Worm (Caenorhabditis elegans) whole organism, L4 larva: ENCODE data around the gene F27C8.3.

Experiments used
- F44E2.7 ChIP-seq: fragments of 200-800 bp; sonication (Bioruptor generic); IDR thresholded peaks from 2 replicates; pipeline ENCODE4 v2.1.2; 2022; ENCODE audit warnings: missing genetic modification characterization, missing compliant biosample characterization
- T20F7.1 ChIP-seq: fragments of 200-800 bp; sonication (Bioruptor generic); optimal IDR thresholded peaks from 2 replicates; lab custom pipeline; 2018; ENCODE audit warnings: mild to moderate bottlenecking, missing genetic modification characterization, missing compliant biosample characterization
- Y105C5A.15 ChIP-seq: fragments of 200-800 bp; sonication (Bioruptor generic); IDR thresholded peaks from 2 replicates; pipeline ENCODE4 v1.3.6; 2022; ENCODE audit warnings: missing genetic modification characterization, missing compliant biosample characterization
- Y48G9A.11 ChIP-seq: fragments of 200-800 bp; sonication (Bioruptor generic); IDR thresholded peaks from 2 replicates; pipeline ENCODE4 v1.3.6; 2022; ENCODE audit warnings: missing genetic modification reagents, missing genetic modification characterization, missing compliant biosample characterization
- ZK337.2 ChIP-seq: fragments of 200-800 bp; sonication (Bioruptor generic); IDR thresholded peaks from 2 replicates; pipeline ENCODE4 v1.3.6; 2022; ENCODE audit warnings: missing genetic modification reagents, missing genetic modification characterization, missing compliant biosample characterization
- ZK546.5 ChIP-seq, 2 experiments: sonication (generic microtip); optimal IDR thresholded peaks; 2 replicates each; lab custom pipeline; 2017; ENCODE audit warnings: missing biosample characterization in 2 of 2, missing genetic modification characterization in 2 of 2
- aha-1 ChIP-seq: fragments of 150-350 bp; peaks from one replicate; lab custom pipeline; 2014; ENCODE audit warnings: missing biosample characterization, missing genetic modification characterization
- ama-1 ChIP-seq: fragments of 150-350 bp; optimal IDR thresholded peaks from 2 replicates; lab custom pipeline; 2014; ENCODE audit warnings: inconsistent platforms, mixed read lengths
- ceh-44 ChIP-seq: fragments of 200-800 bp; sonication (Bioruptor generic); IDR thresholded peaks from 2 replicates; pipeline ENCODE4 v1.3.6; 2022; ENCODE audit warnings: missing genetic modification reagents, missing genetic modification characterization, missing compliant biosample characterization
- ceh-82 ChIP-seq: sonication (generic microtip); optimal IDR thresholded peaks from 2 replicates; lab custom pipeline; 2017; ENCODE audit warnings: missing biosample characterization, missing genetic modification characterization
- ctbp-1 ChIP-seq: fragments of 200-800 bp; sonication (Bioruptor generic); IDR thresholded peaks from 2 replicates; pipeline ENCODE4 v1.3.6; 2022; ENCODE audit warnings: missing genetic modification reagents, missing genetic modification characterization, missing compliant biosample characterization
- daf-16 ChIP-seq, 3 experiments: sonication (generic microtip); optimal IDR thresholded peaks; 2 replicates each; lab custom pipeline; 2016 to 2017; ENCODE audit warnings: missing genetic modification characterization in 3 of 3, missing genetic modification reagents in 3 of 3, mild to moderate bottlenecking in 2 of 3, missing compliant biosample characterization in 2 of 3, missing biosample characterization in 1 of 3, moderate library complexity in 1 of 3
- dmd-6 ChIP-seq: fragments of 200-800 bp; sonication (Bioruptor generic); IDR thresholded peaks from 2 replicates; pipeline ENCODE4 v1.3.6; 2022; ENCODE audit warnings: missing genetic modification reagents, missing genetic modification characterization, missing compliant biosample characterization
- duxl-1 ChIP-seq: sonication (generic microtip); optimal IDR thresholded peaks from 2 replicates; lab custom pipeline; 2016; ENCODE audit warnings: mild to moderate bottlenecking, missing genetic modification characterization, moderate library complexity, missing compliant biosample characterization; ENCODE audit not compliant: poor library complexity
- dve-1 ChIP-seq: sonication (generic microtip); optimal IDR thresholded peaks from 2 replicates; lab custom pipeline; 2017; ENCODE audit warnings: antibody characterized with exemption, mild to moderate bottlenecking, missing genetic modification characterization, missing compliant biosample characterization; ENCODE audit not compliant: insufficient read depth
- fkh-10 ChIP-seq: fragments of 150-350 bp; optimal IDR thresholded peaks from 2 replicates; lab custom pipeline; 2014; ENCODE audit warnings: missing biosample characterization, missing genetic modification reagents, missing genetic modification characterization
- gei-8 ChIP-seq: fragments of 200-800 bp; sonication (Bioruptor generic); optimal IDR thresholded peaks from 2 replicates; lab custom pipeline; 2018; ENCODE audit warnings: mild to moderate bottlenecking, missing genetic modification characterization, missing compliant biosample characterization
- hif-1 ChIP-seq, 2 experiments: sonication (generic microtip); optimal IDR thresholded peaks; 2 replicates each; lab custom pipeline; 2016 to 2017; ENCODE audit warnings: missing compliant biosample characterization in 2 of 2, missing genetic modification characterization in 2 of 2, missing genetic modification reagents in 2 of 2, missing genotype in 2 of 2, mild to moderate bottlenecking in 1 of 2
- hlh-11 ChIP-seq: fragments of 200-800 bp; sonication (Bioruptor generic); optimal IDR thresholded peaks from 2 replicates; lab custom pipeline; 2018; ENCODE audit warnings: mild to moderate bottlenecking, missing genetic modification characterization, missing compliant biosample characterization
- hmg-1.1 ChIP-seq: fragments of 200-800 bp; sonication (Bioruptor generic); IDR thresholded peaks from 2 replicates; pipeline ENCODE4 v1.3.6; 2022; ENCODE audit warnings: missing genetic modification reagents, missing genetic modification characterization, missing compliant biosample characterization
- jun-1 ChIP-seq: fragments of 150-350 bp; optimal IDR thresholded peaks from 2 replicates; lab custom pipeline; 2014; ENCODE audit warnings: missing biosample characterization, missing genetic modification reagents, missing genetic modification characterization
- lin-1 ChIP-seq: fragments of 200-800 bp; sonication (Bioruptor generic); IDR thresholded peaks from 2 replicates; pipeline ENCODE4 v1.3.6; 2022; ENCODE audit warnings: missing genetic modification reagents, missing genetic modification characterization, missing compliant biosample characterization
- lin-15B ChIP-seq: fragments of 150-350 bp; sonication (generic microtip); optimal IDR thresholded peaks from 3 replicates; lab custom pipeline; 2014; ENCODE audit warnings: missing biosample characterization, missing genetic modification characterization
- lin-29 ChIP-seq: fragments of 200-800 bp; sonication (Bioruptor generic); IDR thresholded peaks from 2 replicates; pipeline ENCODE4 v1.3.6; 2022; ENCODE audit warnings: missing genetic modification reagents, missing genetic modification characterization, missing compliant biosample characterization
- lir-3 ChIP-seq: sonication (generic microtip); optimal IDR thresholded peaks from 2 replicates; lab custom pipeline; 2016; ENCODE audit warnings: mild to moderate bottlenecking, missing genetic modification characterization, missing compliant biosample characterization
- lsy-2 ChIP-seq, 2 experiments: fragments of 150-350 bp in 1 of 2; sonication (generic microtip) in 1 of 2; optimal IDR thresholded peaks; 2 replicates each; lab custom pipeline; 2014 to 2017; ENCODE audit warnings: missing biosample characterization in 2 of 2, missing genetic modification characterization in 2 of 2
- madf-5 ChIP-seq, 2 experiments: fragments of 200-800 bp; sonication (Bioruptor generic); IDR thresholded peaks; 2 replicates each; pipeline ENCODE4 v1.3.6; 2022; ENCODE audit warnings: missing compliant biosample characterization in 2 of 2, missing genetic modification characterization in 2 of 2
- mdl-1 ChIP-seq, 2 experiments: fragments of 150-350 bp in 1 of 2; sonication (generic microtip) in 1 of 2; optimal IDR thresholded peaks; 2 replicates each; lab custom pipeline; 2014 to 2017; ENCODE audit warnings: missing biosample characterization in 2 of 2, missing genetic modification characterization in 2 of 2
- mdt-29 ChIP-seq: fragments of 200-800 bp; sonication (Bioruptor generic); IDR thresholded peaks from 2 replicates; pipeline ENCODE4 v1.3.6; 2022; ENCODE audit warnings: missing genetic modification reagents, missing genetic modification characterization, missing compliant biosample characterization
- mes-2 ChIP-seq: sonication (generic microtip); optimal IDR thresholded peaks from 2 replicates; lab custom pipeline; 2016; ENCODE audit warnings: missing genotype, mild to moderate bottlenecking, missing genetic modification characterization, missing compliant biosample characterization; ENCODE audit not compliant: poor library complexity, severe bottlenecking
- mxl-2 ChIP-seq: fragments of 200-800 bp; sonication (Bioruptor generic); conservative IDR thresholded peaks from 2 replicates; pipeline ENCODE4 v1.3.6; 2022; ENCODE audit warnings: missing genetic modification reagents, missing genetic modification characterization, missing compliant biosample characterization
- mxl-3 ChIP-seq: fragments of 200-800 bp; sonication (Bioruptor generic); optimal IDR thresholded peaks from 2 replicates; lab custom pipeline; 2018; ENCODE audit warnings: mild to moderate bottlenecking, missing genetic modification characterization, missing compliant biosample characterization
- nhr-10 ChIP-seq: fragments of 150-350 bp; optimal IDR thresholded peaks from 2 replicates; lab custom pipeline; 2014; ENCODE audit warnings: missing biosample characterization, missing genetic modification characterization
- nhr-102 ChIP-seq: sonication (generic microtip); optimal IDR thresholded peaks from 2 replicates; lab custom pipeline; 2016; ENCODE audit warnings: mild to moderate bottlenecking, missing genetic modification characterization, moderate library complexity, missing compliant biosample characterization
- nhr-11 ChIP-seq: fragments of 150-350 bp; optimal IDR thresholded peaks from 2 replicates; lab custom pipeline; 2014; ENCODE audit warnings: missing biosample characterization, missing genetic modification characterization
- nhr-25 ChIP-seq: sonication (generic microtip); optimal IDR thresholded peaks from 2 replicates; lab custom pipeline; 2017; ENCODE audit warnings: missing genetic modification characterization, mild to moderate bottlenecking, missing compliant biosample characterization, antibody characterized with exemption, moderate library complexity, borderline replicate concordance; ENCODE audit not compliant: insufficient read depth
- nhr-6 ChIP-seq: fragments of 150-350 bp; optimal IDR thresholded peaks from 2 replicates; lab custom pipeline; 2014; ENCODE audit warnings: missing biosample characterization, missing genetic modification characterization
- php-3 ChIP-seq: fragments of 200-800 bp; sonication (Bioruptor generic); IDR thresholded peaks from 2 replicates; pipeline ENCODE4 v1.3.6; 2022; ENCODE audit warnings: missing genetic modification reagents, missing genetic modification characterization, missing compliant biosample characterization
- pqm-1 ChIP-seq: sonication (generic microtip); optimal IDR thresholded peaks from 2 replicates; lab custom pipeline; 2017; ENCODE audit warnings: missing biosample characterization, missing genetic modification characterization
- rbr-2 ChIP-seq: sonication (generic microtip); optimal IDR thresholded peaks from 2 replicates; lab custom pipeline; 2016; ENCODE audit warnings: missing genotype, missing genetic modification characterization, missing compliant biosample characterization
- saeg-2 ChIP-seq: fragments of 200-800 bp; sonication (Bioruptor generic); IDR thresholded peaks from 2 replicates; pipeline ENCODE4 v1.3.6; 2022; ENCODE audit warnings: missing genetic modification reagents, missing genetic modification characterization, missing compliant biosample characterization
- set-16 ChIP-seq: fragments of 200-800 bp; sonication (Bioruptor generic); IDR thresholded peaks from 2 replicates; pipeline ENCODE4 v1.3.6; 2022; ENCODE audit warnings: missing genetic modification reagents, missing genetic modification characterization, missing compliant biosample characterization
- skn-1 ChIP-seq: fragments of 150-350 bp; optimal IDR thresholded peaks from 2 replicates; lab custom pipeline; 2014; ENCODE audit warnings: missing biosample characterization, missing genetic modification characterization
- snpc-4 ChIP-seq: fragments of 150-350 bp; optimal IDR thresholded peaks from 2 replicates; lab custom pipeline; 2014; ENCODE audit warnings: missing biosample characterization, missing genetic modification characterization
- tra-1 ChIP-seq: fragments of 200-800 bp; sonication (Bioruptor generic); IDR thresholded peaks from 2 replicates; pipeline ENCODE4 v1.3.6; 2022; ENCODE audit warnings: missing genetic modification reagents, missing genetic modification characterization, missing compliant biosample characterization
- unc-62 ChIP-seq, 3 experiments: fragments of 150-350 bp in 1 of 3; sonication (generic microtip); optimal IDR thresholded peaks in 2 of 3; peaks in 1 of 3; 1 replicate in 1 of 3; 2 replicates in 2 of 3; lab custom pipeline; 2014 to 2017; ENCODE audit warnings: missing biosample characterization in 3 of 3, missing genetic modification characterization in 3 of 3, missing genetic modification reagents in 3 of 3, missing genotype in 1 of 3
- vab-7 ChIP-seq: fragments of 200-800 bp; sonication (Bioruptor generic); IDR thresholded peaks from 2 replicates; pipeline ENCODE4 v1.3.6; 2022; ENCODE audit warnings: missing genetic modification reagents, missing genetic modification characterization, missing compliant biosample characterization
- zag-1 ChIP-seq: fragments of 150-350 bp; optimal IDR thresholded peaks from 2 replicates; lab custom pipeline; 2014; ENCODE audit warnings: missing biosample characterization, missing genetic modification characterization
- zfp-3 ChIP-seq: fragments of 200-800 bp; sonication (Bioruptor generic); conservative IDR thresholded peaks from 2 replicates; pipeline ENCODE4 v1.3.6; 2022; ENCODE audit warnings: missing genetic modification reagents, missing genetic modification characterization, missing compliant biosample characterization
- ztf-11 ChIP-seq: fragments of 150-350 bp; optimal IDR thresholded peaks from 2 replicates; lab custom pipeline; 2014; ENCODE audit warnings: missing biosample characterization, missing genetic modification characterization
- ztf-7 ChIP-seq: fragments of 150-350 bp; optimal IDR thresholded peaks from 2 replicates; lab custom pipeline; 2014; ENCODE audit warnings: missing biosample characterization, missing genetic modification characterization

The F27C8.3 gene

DNA sequence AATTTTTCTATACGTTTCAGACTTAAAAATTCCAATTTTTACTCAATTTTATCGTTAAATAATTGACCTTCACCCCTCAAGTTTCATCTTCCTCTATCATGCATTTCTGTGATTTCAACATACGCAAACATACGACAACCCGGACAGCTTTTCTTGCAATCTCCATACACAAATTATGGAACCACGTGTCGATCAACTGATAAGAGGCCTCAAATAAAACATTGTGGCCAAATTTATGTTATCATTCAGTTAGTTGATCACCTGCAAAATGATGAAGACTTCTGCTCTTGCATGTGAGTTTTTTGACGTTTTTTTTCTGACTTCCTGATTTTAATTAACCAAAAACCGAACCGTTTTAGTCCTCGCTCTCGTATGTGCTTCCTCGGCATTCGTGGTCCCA is 2.2 kb downstream of the F27C8.3 start, which contains the start of gene spp-18:
spp-18 (plus strand) TSS at position 257 of the 400 bp plus-strand sequence.
- TF ChIP-seq T20F7.1 (no peak), Y105C5A.15 (GFP tag; lab: Robert Waterston, UW) (no peak), tra-1 (GFP tag; lab: Robert Waterston, UW) (no peak), zfp-3 (no peak), unc-62 (GFP tag; optimal IDR thresholded peaks at IDR 0.05 in 1 of 2; lab: Kevin White, UChicago) (no peak), unc-62 (tag; optimal IDR thresholded peaks at IDR 0.05; lab: Kevin White, UChicago) (no peak), lir-3 (tag; lab: Kevin White, UChicago) (no peak), rbr-2 (tag; lab: Kevin White, UChicago) (no peak), mdt-29 (GFP tag; lab: Robert Waterston, UW) (no peak), nhr-10 (tag; lab: Kevin White, UChicago) (no peak), jun-1 (tag; lab: Kevin White, UChicago) (no peak), fkh-10 (GFP tag; lab: Kevin White, UChicago) (no peak), hlh-11 (tag; lab: Kevin White, UChicago) (no peak), mes-2 (tag; lab: Kevin White, UChicago) (no peak), nhr-25 (tag; lab: Kevin White, UChicago) (no peak), mxl-3 (peak; percentile 79), nhr-102 (no peak), dve-1 (no peak), ctbp-1 (GFP tag; lab: Robert Waterston, UW) (no peak), ZK546.5 (tag; optimal IDR thresholded peaks at IDR 0.05; lab: Kevin White, UChicago) (no peak), pqm-1 (tag; lab: Kevin White, UChicago) (peak; percentile 91), lin-1 (GFP tag; lab: Robert Waterston, UW) (0 out of 2 replicates have a peak, but pooled peaks have one; percentile 20), daf-16 (GFP tag; optimal IDR thresholded peaks at IDR 0.05; lab: Kevin White, UChicago) (no peak), daf-16 (tag; optimal IDR thresholded peaks at IDR 0.05; lab: Kevin White, UChicago) (peak; percentile 62), ceh-82 (tag; lab: Kevin White, UChicago) (no peak), F44E2.7 (no peak), nhr-11 (tag; lab: Kevin White, UChicago) (no peak), hmg-1.1 (GFP tag; lab: Robert Waterston, UW) (no peak), ZK337.2 (GFP tag; lab: Robert Waterston, UW) (no peak), lin-15B (tag; lab: Kevin White, UChicago) (no peak), hif-1 (tag; optimal IDR thresholded peaks at IDR 0.05; lab: Kevin White, UChicago) (no peak), gei-8 (GFP tag; lab: Kevin White, UChicago) (no peak), lin-29 (GFP tag; lab: Robert Waterston, UW) (no peak), mdl-1 (tag; optimal IDR thresholded peaks at IDR 0.05; lab: Kevin White, UChicago) (peak in 1 of 2 experiments; percentile 50), ama-1 (lab: Kevin White, UChicago) (no peak), saeg-2 (GFP tag; lab: Robert Waterston, UW) (no peak), madf-5 (GFP tag; IDR thresholded peaks at IDR 0.05; lab: Robert Waterston, UW) (no peak), vab-7 (GFP tag; lab: Robert Waterston, UW) (no peak), skn-1 (tag; lab: Kevin White, UChicago) (no peak), snpc-4 (no peak), aha-1 (no peak), Y48G9A.11 (no peak), duxl-1 (tag; lab: Kevin White, UChicago) (no peak), set-16 (GFP tag; lab: Robert Waterston, UW) (no peak), lsy-2 (tag; optimal IDR thresholded peaks at IDR 0.05; lab: Kevin White, UChicago) (no peak), ztf-7 (tag; lab: Kevin White, UChicago) (no peak), php-3 (GFP tag; lab: Robert Waterston, UW) (no peak), nhr-6 (tag; lab: Kevin White, UChicago) (no peak), ztf-11 (tag; lab: Kevin White, UChicago) (no peak), zag-1 (no peak), ceh-44 (GFP tag; lab: Robert Waterston, UW) (no peak), dmd-6 (GFP tag; lab: Robert Waterston, UW) (peak; percentile 90), mxl-2 (no peak)
